Worm (Caenorhabditis elegans): ENCODE measurements around the gene Y43F4B.10.
"Not testable (repeated sequence)": the region's sequence is repeated elsewhere in the genome, so short reads cannot be mapped to it uniquely, and the experiment has no call there.

ce11 chrIII:13292971-13293514 is 20.8 kb upstream of the Y43F4B.10 start, which contains the start of gene set-25:
- TF ChIP-seq madf-6 (GFP tag; IDR thresholded peaks at IDR 0.05); nhr-120 (GFP tag; IDR thresholded peaks at IDR 0.05); chd-7 (tag; optimal IDR thresholded peaks at IDR 0.05); Y79H2A.3 (GFP tag; conservative IDR thresholded peaks at IDR 0.05); ets-4 (GFP tag; optimal IDR thresholded peaks at IDR 0.05); dpl-1 (GFP tag; optimal IDR thresholded peaks at IDR 0.05); nfya-1 (tag; optimal IDR thresholded peaks at IDR 0.05; ENCODE audit: borderline replicate concordance, insufficient read depth); lsy-27 (tag; optimal IDR thresholded peaks at IDR 0.05; ENCODE audit: borderline replicate concordance, insufficient read depth); unc-62 (GFP tag; optimal IDR thresholded peaks at IDR 0.05); tbx-9 (tag; optimal IDR thresholded peaks at IDR 0.05; ENCODE audit: borderline replicate concordance); lag-1 (GFP tag; IDR thresholded peaks at IDR 0.05); akir-1 (GFP tag; optimal IDR thresholded peaks at IDR 0.05); pha-4 (tag; optimal IDR thresholded peaks at IDR 0.05): not testable (repeated sequence)
- TF ChIP-seq attf-5 (GFP tag; optimal IDR thresholded peaks at IDR 0.05): peak; percentile 52
